Worm (Caenorhabditis elegans): ENCODE measurements around the gene nspd-4.

DNA sequence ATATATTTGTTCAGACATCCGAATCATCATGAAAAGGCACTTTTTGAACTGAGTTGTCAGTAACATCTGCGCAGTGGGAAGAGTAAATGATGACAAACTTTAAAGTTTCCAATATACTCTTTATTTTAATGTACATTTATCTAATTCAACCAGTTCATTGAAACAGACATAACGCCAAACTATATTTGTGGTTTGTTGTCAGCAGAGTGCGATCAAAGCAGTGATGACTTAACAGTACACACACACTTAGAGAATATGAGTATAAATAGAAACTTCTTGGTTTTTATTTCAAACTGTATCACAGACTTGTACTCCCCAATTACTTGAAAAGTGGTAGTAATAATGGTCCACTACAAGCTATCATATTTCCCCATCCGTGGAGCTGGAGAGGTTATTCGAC lies 41.0 kb downstream of the nspd-4 start, which contains the start of gene gst-8:
- TF ChIP-seq rnt-1 (tag; optimal IDR thresholded peaks at IDR 0.05) (no peak), ets-4 (tag; optimal IDR thresholded peaks at IDR 0.05) (no peak), dve-1 (tag; optimal IDR thresholded peaks at IDR 0.05) (no peak)
